Fruit fly (Drosophila melanogaster): ENCODE data around the gene hng3.
A peak's percentile ranks its signal among the peaks of the same experiment; 100 is the strongest.

Gene hng3

DNA sequence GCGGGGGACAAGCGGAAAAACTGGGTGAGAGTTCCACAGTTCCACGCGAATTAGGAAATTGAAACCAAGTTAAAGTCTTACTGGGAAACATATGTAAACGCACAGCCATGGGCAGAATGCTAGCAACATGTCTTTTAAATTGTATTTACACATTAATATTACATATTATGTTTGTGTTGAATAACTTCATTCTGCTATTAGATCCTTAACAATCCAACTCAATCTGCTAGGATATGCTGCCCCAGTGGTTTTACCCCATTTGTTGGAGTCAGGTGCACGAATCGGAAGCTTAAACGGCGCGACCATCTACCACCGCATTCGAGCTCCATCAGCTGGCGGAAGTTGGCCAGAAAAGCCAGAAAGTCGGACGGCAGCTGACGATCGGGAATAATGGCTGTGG lies 1.1 kb upstream of the hng3 start (continued):
- TF ChIP-seq CG3407 (GFP tag; optimal IDR thresholded peaks at IDR 0.05), result no peak

DNA sequence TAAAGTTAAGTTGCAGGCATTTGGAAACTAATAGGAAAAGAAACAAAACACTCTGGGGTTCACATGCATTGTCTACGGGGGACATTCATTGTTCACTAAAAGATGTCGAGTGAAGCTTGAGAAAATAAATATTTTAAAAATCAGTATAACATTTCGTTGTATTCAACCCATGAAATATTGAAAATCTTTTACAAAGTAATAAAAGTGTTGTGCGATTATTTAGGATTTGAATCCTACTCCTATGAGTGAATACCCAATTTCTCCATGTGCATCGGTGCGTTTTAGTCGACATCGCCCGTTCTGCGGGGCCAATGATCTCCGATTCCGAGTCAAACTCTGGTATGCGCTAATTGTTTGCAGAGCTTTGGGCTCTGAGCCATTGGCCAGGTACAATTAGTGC lies 677 bp downstream of the hng3 start:
- peak; percentile 55 for TF ChIP-seq Drgx (GFP tag; IDR thresholded peaks at IDR 0.05)
- no peak for TF ChIP-seq Dek (tag; optimal IDR thresholded peaks at IDR 0.05)
- no peak for TF ChIP-seq Usf (GFP tag; optimal IDR thresholded peaks at IDR 0.05)
- TF ChIP-seq NK7.1 (GFP tag; optimal IDR thresholded peaks at IDR 0.05), result no peak
- no peak for TF ChIP-seq ind (GFP tag; optimal IDR thresholded peaks at IDR 0.05)
- TF ChIP-seq Vsx1 (GFP tag; optimal IDR thresholded peaks at IDR 0.05), result no peak
- peak; percentile 33 for TF ChIP-seq nmo (GFP tag; optimal IDR thresholded peaks at IDR 0.05)
- peak; percentile 34 for TF ChIP-seq CG12391 (tag; optimal IDR thresholded peaks at IDR 0.05)
- TF ChIP-seq H2.0 (GFP tag; IDR thresholded peaks at IDR 0.05), result no peak
- TF ChIP-seq bcd (GFP tag; optimal IDR thresholded peaks at IDR 0.05), result no peak
- TF ChIP-seq tin (GFP tag; optimal IDR thresholded peaks at IDR 0.05), result no peak
- peak; percentile 2 for TF ChIP-seq sd (tag; optimal IDR thresholded peaks at IDR 0.05)
- no peak for TF ChIP-seq CrebB (tag; optimal IDR thresholded peaks at IDR 0.05)
- TF ChIP-seq grau (tag; optimal IDR thresholded peaks at IDR 0.05), result peak; percentile 3
- no peak for TF ChIP-seq CG3163 (GFP tag; optimal IDR thresholded peaks at IDR 0.05)
- TF ChIP-seq Oli (tag; optimal IDR thresholded peaks at IDR 0.05), result peak; percentile 39
- TF ChIP-seq CG4730 (GFP tag; IDR thresholded peaks at IDR 0.05), result no peak
- TF ChIP-seq CG2116 (GFP tag; optimal IDR thresholded peaks at IDR 0.05), result no peak
- TF ChIP-seq CG2120 (GFP tag; optimal IDR thresholded peaks at IDR 0.05), result no peak
- TF ChIP-seq bowl (GFP tag; IDR thresholded peaks at IDR 0.05), result no peak
- TF ChIP-seq pnt (GFP tag; optimal IDR thresholded peaks at IDR 0.05), result no peak
- TF ChIP-seq CG2678 (tag; optimal IDR thresholded peaks at IDR 0.05), result peak; percentile 6
- TF ChIP-seq CG4820 (GFP tag; optimal IDR thresholded peaks at IDR 0.05), result peak; percentile 39
- TF ChIP-seq Sry-δ (GFP tag; optimal IDR thresholded peaks at IDR 0.05), result no peak
- no peak for TF ChIP-seq CG9876 (GFP tag; optimal IDR thresholded peaks at IDR 0.05)
- no peak for TF ChIP-seq Dip3 (GFP tag; optimal IDR thresholded peaks at IDR 0.05)
- no peak for TF ChIP-seq Atf6 (GFP tag; IDR thresholded peaks at IDR 0.05)
- TF ChIP-seq wek (GFP tag; optimal IDR thresholded peaks at IDR 0.05), result no peak
- TF ChIP-seq BEAF-32 (GFP tag; optimal IDR thresholded peaks at IDR 0.05), result no peak
- no peak for TF ChIP-seq fd102C (GFP tag; optimal IDR thresholded peaks at IDR 0.05)
- TF ChIP-seq Dp (GFP tag; optimal IDR thresholded peaks at IDR 0.05), result no peak
- TF ChIP-seq sc (optimal IDR thresholded peaks at IDR 0.05), result no peak
- no peak for TF ChIP-seq sc (GFP tag; optimal IDR thresholded peaks at IDR 0.05)
- no peak for TF ChIP-seq Atf3 (GFP tag; optimal IDR thresholded peaks at IDR 0.05)
- no peak for TF ChIP-seq ranshi (GFP tag; IDR thresholded peaks at IDR 0.05)
- no peak for TF ChIP-seq GATAe (GFP tag; conservative IDR thresholded peaks at IDR 0.05)
- no peak; the same call in 1 of the 2 replicates for TF ChIP-seq ara (GFP tag; IDR thresholded peaks at IDR 0.05)
- TF ChIP-seq Xrp1 (GFP tag; IDR thresholded peaks at IDR 0.05), result peak; percentile 69; the same call in 1 of the 2 replicates
- 0 out of 3 replicates have a peak, but pooled peaks have one; percentile 34 for TF ChIP-seq gce (GFP tag; IDR thresholded peaks at IDR 0.05)
- no peak for TF ChIP-seq CG4360 (GFP tag; IDR thresholded peaks at IDR 0.05)
- 0 out of 2 replicates have a peak, but pooled peaks have one; percentile 31 for TF ChIP-seq ssp (GFP tag; IDR thresholded peaks at IDR 0.05)
- no peak for TF ChIP-seq pros (GFP tag; optimal IDR thresholded peaks at IDR 0.05)
- 0 out of 2 replicates have a peak, but pooled peaks have one; percentile 10 for TF ChIP-seq CG31441 (GFP tag; IDR thresholded peaks at IDR 0.05)
- no peak for TF ChIP-seq CG1647 (GFP tag; optimal IDR thresholded peaks at IDR 0.05)
- peak in 1 of 3 experiments; percentile 15 for TF ChIP-seq lola (GFP tag; optimal IDR thresholded peaks at IDR 0.05)
- no peak for TF ChIP-seq CG18599 (GFP tag; optimal IDR thresholded peaks at IDR 0.05)
- no peak for TF ChIP-seq crc (GFP tag; optimal IDR thresholded peaks at IDR 0.05)
- TF ChIP-seq dmrt99B (tag; optimal IDR thresholded peaks at IDR 0.05), result peak; percentile 7
- no peak for TF ChIP-seq ham (GFP tag; IDR thresholded peaks at IDR 0.05)

Measured in whole organism, embryonic.